Fruit fly (Drosophila melanogaster) Kc167 (cell line): Measurements from ENCODE around the gene drm.

ENCODE experiments used
- psq ChIP-seq: fragments of >200 bp; optimal IDR thresholded peaks from 2 replicates; lab custom pipeline; 2017; ENCODE audit warnings: missing external identifiers
- ttk ChIP-seq: sonication (Bioruptor generic); optimal IDR thresholded peaks from 2 replicates; lab custom pipeline; 2017; ENCODE audit warnings: missing external identifiers

dm6 chr2L:3580668-3581172 is 41.7 kb downstream of the drm start, which contains the start of gene sob:
- TF ChIP-seq psq (lab: Kevin White, UChicago) (no peak), ttk (lab: Kevin White, UChicago) (no peak)
